Fruit fly (Drosophila melanogaster) whole organism, embryonic: ENCODE data around the gene RtcB.

ENCODE experiments used
- Adf1 ChIP-seq: fragments of 200-800 bp; sonication (Bioruptor generic); IDR thresholded peaks from 2 replicates; pipeline ENCODE4 v1.3.6; 2022; ENCODE audit warnings: missing biosample characterization, missing genetic modification characterization
- CG10431 ChIP-seq: fragments of 200-800 bp; sonication (Bioruptor generic); optimal IDR thresholded peaks from 3 replicates; lab custom pipeline; 2018; ENCODE audit warnings: missing biosample characterization, mild to moderate bottlenecking, missing genetic modification characterization
- CG11695 ChIP-seq: fragments of 200-800 bp; sonication (Bioruptor generic); IDR thresholded peaks from 3 replicates; pipeline ENCODE4 v1.3.6; 2022; ENCODE audit warnings: missing biosample characterization, missing genetic modification characterization
- CG11696 ChIP-seq: fragments of 200-800 bp; sonication (Bioruptor generic); IDR thresholded peaks from 2 replicates; pipeline ENCODE4 v1.3.6; 2022; ENCODE audit warnings: missing biosample characterization, missing genetic modification characterization
- CG12659 ChIP-seq: fragments of 200-800 bp; sonication (Bioruptor generic); optimal IDR thresholded peaks from 3 replicates; lab custom pipeline; 2017; ENCODE audit warnings: mild to moderate bottlenecking, missing biosample characterization, missing genetic modification reagents, missing genetic modification characterization
- CG13123 ChIP-seq: fragments of 200-800 bp; sonication (Bioruptor generic); optimal IDR thresholded peaks from 2 replicates; lab custom pipeline; 2016; ENCODE audit warnings: missing biosample characterization, missing genetic modification characterization
- CG13775 ChIP-seq: fragments of 200-800 bp; sonication (Bioruptor generic); optimal IDR thresholded peaks from 3 replicates; lab custom pipeline; 2017; ENCODE audit warnings: missing biosample characterization, mild to moderate bottlenecking, missing genetic modification characterization
- CG15601 ChIP-seq: fragments of 200-800 bp; sonication (Bioruptor generic); optimal IDR thresholded peaks from 3 replicates; lab custom pipeline; 2019; ENCODE audit warnings: missing biosample characterization, mild to moderate bottlenecking, missing genetic modification characterization, moderate library complexity
- CG16813 ChIP-seq: fragments of 200-800 bp; sonication (Bioruptor generic); IDR thresholded peaks from 3 replicates; pipeline ENCODE4 v1.3.6; 2022; ENCODE audit warnings: missing biosample characterization, missing genetic modification characterization; ENCODE audit not compliant: partially characterized antibody
- CG17359 ChIP-seq: fragments of 200-800 bp; sonication (Bioruptor generic); optimal IDR thresholded peaks from 3 replicates; lab custom pipeline; 2018; ENCODE audit warnings: missing biosample characterization, mild to moderate bottlenecking, missing genetic modification characterization, moderate library complexity
- CG17912 ChIP-seq: fragments of 200-800 bp; sonication (Bioruptor generic); optimal IDR thresholded peaks from 2 replicates; lab custom pipeline; 2018; ENCODE audit warnings: missing biosample characterization, mild to moderate bottlenecking, missing genetic modification characterization
- CG30020 ChIP-seq: fragments of 200-800 bp; optimal IDR thresholded peaks from 2 replicates; lab custom pipeline; 2019; ENCODE audit warnings: missing biosample characterization, mild to moderate bottlenecking, missing genetic modification characterization, moderate library complexity
- CG31224 ChIP-seq: fragments of 200-800 bp; sonication (Bioruptor generic); IDR thresholded peaks from 2 replicates; pipeline ENCODE4 v1.3.6; 2022; ENCODE audit warnings: missing biosample characterization, missing genetic modification characterization
- CG32767 ChIP-seq: fragments of 200-800 bp; sonication (Bioruptor generic); IDR thresholded peaks from 2 replicates; pipeline ENCODE4 v1.3.6; 2022; ENCODE audit warnings: missing biosample characterization, missing genetic modification characterization
- CG4730 ChIP-seq: fragments of 200-800 bp; sonication (Bioruptor generic); IDR thresholded peaks from 2 replicates; pipeline ENCODE4 v1.3.6; 2022; ENCODE audit warnings: missing biosample characterization, missing genetic modification characterization
- CG7556 ChIP-seq: fragments of 200-800 bp; sonication (Bioruptor generic); optimal IDR thresholded peaks from 2 replicates; lab custom pipeline; 2017; ENCODE audit warnings: missing biosample characterization, mild to moderate bottlenecking, missing genetic modification characterization
- CG7987 ChIP-seq: fragments of 200-800 bp; sonication (Bioruptor generic); optimal IDR thresholded peaks from 2 replicates; lab custom pipeline; 2018; ENCODE audit warnings: missing biosample characterization, mild to moderate bottlenecking, missing genetic modification characterization, moderate library complexity
- CG8478 ChIP-seq: fragments of >200 bp; optimal IDR thresholded peaks from 2 replicates; lab custom pipeline; 2018
- Dbx ChIP-seq: fragments of 200-800 bp; sonication (Bioruptor generic); IDR thresholded peaks from 3 replicates; pipeline ENCODE4 v1.3.6; 2022; ENCODE audit warnings: missing biosample characterization, missing genetic modification characterization
- Dfd ChIP-seq, 2 experiments: fragments of >200 bp; optimal IDR thresholded peaks; 2 replicates each; lab custom pipeline; 2017; ENCODE audit warnings: missing biosample characterization in 2 of 2, missing genetic modification characterization in 2 of 2
- Dip2 ChIP-seq: fragments of 200-800 bp; sonication (Bioruptor generic); IDR thresholded peaks from 2 replicates; pipeline ENCODE4 v1.3.6; 2022; ENCODE audit warnings: missing biosample characterization, missing genetic modification characterization
- ERR ChIP-seq: fragments of 200-800 bp; sonication (Bioruptor generic); optimal IDR thresholded peaks from 2 replicates; lab custom pipeline; 2016; ENCODE audit warnings: missing biosample characterization, missing genetic modification characterization
- GATAe ChIP-seq: fragments of 200-800 bp; sonication (Bioruptor generic); conservative IDR thresholded peaks from 2 replicates; pipeline ENCODE4 v1.3.6; 2022; ENCODE audit warnings: missing biosample characterization, missing genetic modification characterization
- HmgD ChIP-seq: fragments of 200-800 bp; sonication (Bioruptor generic); optimal IDR thresholded peaks from 3 replicates; lab custom pipeline; 2016; ENCODE audit warnings: missing biosample characterization, missing genetic modification characterization
- Mad ChIP-seq: fragments of 200-800 bp; sonication (Bioruptor generic); optimal IDR thresholded peaks from 2 replicates; lab custom pipeline; 2016; ENCODE audit warnings: missing biosample characterization, missing genetic modification characterization
- NC2α ChIP-seq: fragments of 200-800 bp; sonication (Bioruptor generic); optimal IDR thresholded peaks from 2 replicates; lab custom pipeline; 2016; ENCODE audit warnings: missing biosample characterization, missing genetic modification characterization
- Oaz ChIP-seq: fragments of 200-800 bp; sonication (Bioruptor generic); IDR thresholded peaks from 2 replicates; pipeline ENCODE4 v1.3.6; 2022; ENCODE audit warnings: missing biosample characterization, missing genetic modification characterization
- Opbp ChIP-seq: fragments of 200-800 bp; sonication (Bioruptor generic); IDR thresholded peaks from 3 replicates; pipeline ENCODE4 v1.3.6; 2022; ENCODE audit warnings: missing biosample characterization, missing genetic modification characterization; ENCODE audit not compliant: partially characterized antibody
- Poxn ChIP-seq: fragments of 200-800 bp; sonication (Bioruptor generic); IDR thresholded peaks from 2 replicates; pipeline ENCODE4 v1.3.6; 2022; ENCODE audit warnings: missing biosample characterization, missing genetic modification characterization
- Vsx1 ChIP-seq: fragments of 200-800 bp; sonication (Bioruptor generic); optimal IDR thresholded peaks from 2 replicates; lab custom pipeline; 2017; ENCODE audit warnings: missing biosample characterization, mild to moderate bottlenecking, missing genetic modification characterization, missing genetic modification reagents
- btn ChIP-seq: fragments of 200-800 bp; sonication (Bioruptor generic); optimal IDR thresholded peaks from 2 replicates; lab custom pipeline; 2016; ENCODE audit warnings: missing biosample characterization, missing genetic modification characterization
- cad ChIP-seq: fragments of >200 bp; optimal IDR thresholded peaks from 2 replicates; lab custom pipeline; 2017; ENCODE audit warnings: missing biosample characterization, missing genetic modification characterization
- cwo ChIP-seq: fragments of 200-800 bp; sonication (Bioruptor generic); optimal IDR thresholded peaks from 3 replicates; lab custom pipeline; 2017; ENCODE audit warnings: missing biosample characterization, missing genetic modification characterization, mild to moderate bottlenecking, moderate library complexity, missing genetic modification reagents
- dysf ChIP-seq: fragments of 200-800 bp; sonication (Bioruptor generic); IDR thresholded peaks from 3 replicates; pipeline ENCODE4 v1.3.6; 2022; ENCODE audit warnings: missing biosample characterization, missing genetic modification characterization
- ems ChIP-seq: fragments of 200-800 bp; sonication (Bioruptor generic); optimal IDR thresholded peaks from 3 replicates; lab custom pipeline; 2016; ENCODE audit warnings: missing biosample characterization, missing genetic modification characterization
- fu2 ChIP-seq: fragments of 200-800 bp; sonication (Bioruptor generic); optimal IDR thresholded peaks from 2 replicates; lab custom pipeline; 2016; ENCODE audit warnings: missing biosample characterization, missing genetic modification characterization
- ken ChIP-seq: fragments of 200-800 bp; sonication (Bioruptor generic); IDR thresholded peaks from 3 replicates; pipeline ENCODE4 v1.3.6; 2022; ENCODE audit warnings: missing biosample characterization, missing genetic modification characterization
- nau ChIP-seq: fragments of 200-800 bp; sonication (Bioruptor generic); optimal IDR thresholded peaks from 3 replicates; lab custom pipeline; 2017; ENCODE audit warnings: missing biosample characterization, mild to moderate bottlenecking, missing genetic modification characterization, missing genetic modification reagents
- oc ChIP-seq: fragments of 200-800 bp; sonication (Bioruptor generic); optimal IDR thresholded peaks from 2 replicates; lab custom pipeline; 2018; ENCODE audit warnings: missing biosample characterization, mild to moderate bottlenecking, missing genetic modification characterization, moderate library complexity
- pros ChIP-seq: fragments of 200-800 bp; sonication (Bioruptor generic); optimal IDR thresholded peaks from 3 replicates; lab custom pipeline; 2019; ENCODE audit warnings: missing biosample characterization, mild to moderate bottlenecking, missing genetic modification characterization, moderate library complexity
- sc ChIP-seq, 3 experiments: fragments of >200 bp in 2 of 3; fragments of 200-800 bp in 1 of 3; sonication (Bioruptor generic) in 1 of 3; optimal IDR thresholded peaks; 2 replicates in 2 of 3; 3 replicates in 1 of 3; lab custom pipeline; 2017; ENCODE audit warnings: mild to moderate bottlenecking in 1 of 3, missing biosample characterization in 1 of 3, missing genetic modification characterization in 1 of 3, missing genetic modification reagents in 1 of 3
- sens-2 ChIP-seq: fragments of 200-800 bp; sonication (Bioruptor generic); IDR thresholded peaks from 2 replicates; pipeline ENCODE4 v1.3.6; 2022; ENCODE audit warnings: missing biosample characterization, missing genetic modification characterization
- sima ChIP-seq: fragments of 200-800 bp; sonication (Bioruptor generic); optimal IDR thresholded peaks from 2 replicates; lab custom pipeline; 2016; ENCODE audit warnings: missing biosample characterization, missing genetic modification characterization
- sisA ChIP-seq: fragments of 200-800 bp; sonication (Bioruptor generic); IDR thresholded peaks from 2 replicates; pipeline ENCODE4 v1.3.6; 2022; ENCODE audit warnings: missing biosample characterization, missing genetic modification characterization
- tin ChIP-seq: fragments of 200-800 bp; sonication (Bioruptor generic); optimal IDR thresholded peaks from 3 replicates; lab custom pipeline; 2016; ENCODE audit warnings: missing biosample characterization, missing genetic modification characterization
- unpg ChIP-seq: fragments of 200-800 bp; sonication (Bioruptor generic); optimal IDR thresholded peaks from 3 replicates; lab custom pipeline; 2018; ENCODE audit warnings: missing biosample characterization, mild to moderate bottlenecking, missing genetic modification characterization, moderate library complexity
- vnd ChIP-seq: fragments of 200-800 bp; sonication (Bioruptor generic); IDR thresholded peaks from 3 replicates; pipeline ENCODE4 v1.3.6; 2022; ENCODE audit warnings: missing biosample characterization, missing genetic modification characterization; ENCODE audit not compliant: partially characterized antibody
- zfh1 ChIP-seq: fragments of 200-800 bp; sonication (Bioruptor generic); IDR thresholded peaks from 3 replicates; pipeline ENCODE4 v1.3.6; 2022; ENCODE audit warnings: missing biosample characterization, missing genetic modification characterization

The RtcB gene

DNA sequence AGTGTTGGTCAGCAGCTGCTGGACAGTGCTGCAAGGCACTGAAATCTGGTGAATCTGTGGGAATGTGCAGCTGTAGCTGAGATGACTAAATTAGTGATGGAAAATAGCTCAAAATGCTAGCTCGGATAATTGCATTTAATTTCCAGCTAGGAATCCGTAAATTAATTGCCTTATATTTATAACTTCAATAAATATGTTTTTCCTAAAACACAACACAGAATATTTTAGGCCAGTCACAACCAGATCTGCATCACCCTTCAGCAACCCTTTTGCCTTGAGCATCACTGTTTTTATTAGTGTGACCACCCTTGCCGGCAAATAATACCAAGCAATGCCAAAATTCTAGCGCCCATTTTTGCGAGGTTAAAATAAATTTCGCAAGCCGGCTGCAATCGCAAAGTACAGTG, 14.3 kb downstream of the RtcB start, which contains the start of gene Hs2st (continued):
- peak; percentile 73 for TF ChIP-seq CG10431 (GFP tag; lab: Kevin White, UChicago)
- TF ChIP-seq CG11695 (GFP tag; lab: Robert Waterston, UW), result peak; percentile 82
- peak; percentile 24; the same call in 1 of the 3 replicates for TF ChIP-seq vnd (GFP tag; lab: Robert Waterston, UW)
- TF ChIP-seq NC2α (GFP tag; lab: Kevin White, UChicago), result peak; percentile 58
- TF ChIP-seq cwo (GFP tag; lab: Kevin White, UChicago), result peak; percentile 75
- peak; percentile 87 for TF ChIP-seq Oaz (GFP tag; lab: Robert Waterston, UW)
- peak; percentile 87 for TF ChIP-seq ERR (GFP tag; lab: Kevin White, UChicago)
- TF ChIP-seq ken, result peak; percentile 95
- peak; percentile 88 for TF ChIP-seq CG15601
- TF ChIP-seq sisA (GFP tag; lab: Robert Waterston, UW), result peak; percentile 96
- no peak for TF ChIP-seq sc (optimal IDR thresholded peaks at IDR 0.05; lab: Kevin White, UChicago)
- TF ChIP-seq sc (GFP tag; optimal IDR thresholded peaks at IDR 0.05; lab: Kevin White, UChicago), result peak; percentile 81
- TF ChIP-seq Mad (GFP tag; lab: Kevin White, UChicago), result peak; percentile 95
- peak; percentile 39; the same call in 1 of the 2 replicates for TF ChIP-seq Dip2
- TF ChIP-seq CG30020 (tag; lab: Kevin White, UChicago), result peak; percentile 78
- peak; percentile 57 for TF ChIP-seq CG17912 (GFP tag; lab: Kevin White, UChicago)
- peak; percentile 96 for TF ChIP-seq HmgD (GFP tag; lab: Kevin White, UChicago)
- peak; percentile 86 for TF ChIP-seq btn
- peak; percentile 96 for TF ChIP-seq fu2
- TF ChIP-seq CG32767 (GFP tag; lab: Robert Waterston, UW), result peak; percentile 83
- 0 out of 3 replicates have a peak, but pooled peaks have one; percentile 53 for TF ChIP-seq Opbp (GFP tag; lab: Robert Waterston, UW)
- TF ChIP-seq CG7556 (GFP tag; lab: Kevin White, UChicago), result peak; percentile 88
- peak; percentile 94 for TF ChIP-seq dysf (GFP tag; lab: Robert Waterston, UW)
- TF ChIP-seq zfh1, result peak; percentile 94
- TF ChIP-seq pros (GFP tag; lab: Kevin White, UChicago), result peak; percentile 1
- TF ChIP-seq tin (GFP tag; lab: Kevin White, UChicago), result peak; percentile 95
- no peak for TF ChIP-seq Dfd (GFP tag; optimal IDR thresholded peaks at IDR 0.05; lab: Kevin White, UChicago)
- peak; percentile 95 for TF ChIP-seq CG12659 (GFP tag; lab: Kevin White, UChicago)
- TF ChIP-seq CG17359 (tag; lab: Kevin White, UChicago), result peak; percentile 85
- TF ChIP-seq Poxn (GFP tag; lab: Robert Waterston, UW), result peak; percentile 91

DNA sequence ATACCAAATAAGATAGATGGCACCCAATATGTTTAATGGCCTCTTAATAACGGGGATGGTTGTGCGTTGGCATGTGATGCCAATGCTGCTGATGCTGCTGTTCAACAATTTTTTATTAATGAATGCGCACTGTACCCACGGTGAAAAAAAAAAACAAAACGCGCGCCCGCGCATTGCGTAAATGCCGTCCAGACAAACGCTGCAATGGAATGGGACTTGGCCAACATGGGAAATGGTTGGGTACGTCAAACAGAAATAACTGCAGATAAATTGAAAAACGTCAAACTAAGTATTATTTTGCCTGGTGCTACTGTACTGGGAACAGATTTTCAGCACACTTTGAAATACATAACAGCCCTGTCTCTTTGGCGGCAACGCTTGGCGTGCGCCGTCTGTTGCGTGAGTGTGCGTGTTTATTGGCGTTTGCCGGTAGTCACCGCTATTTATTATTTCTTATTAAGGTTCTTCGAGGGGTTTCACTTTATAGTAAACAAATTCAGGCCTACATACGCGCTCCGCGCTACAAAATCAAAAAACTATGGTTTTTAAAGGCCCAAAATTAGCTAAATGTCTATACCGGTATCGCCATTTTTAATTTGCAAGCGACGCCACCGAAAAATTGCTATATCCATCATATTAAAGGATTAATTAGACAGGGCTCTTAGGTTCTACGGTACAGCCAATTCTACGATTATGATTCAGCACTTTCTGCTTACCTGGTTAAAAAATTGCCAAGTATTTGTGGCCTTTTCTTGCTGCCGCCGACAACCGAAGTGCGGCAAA, 22.3 kb downstream of the RtcB start:
- TF ChIP-seq Mad (GFP tag; lab: Kevin White, UChicago) (no peak), CG31224 (GFP tag; lab: Robert Waterston, UW) (no peak), cad (GFP tag; lab: Kevin White, UChicago) (no peak), sens-2 (no peak), oc (no peak), GATAe (GFP tag; lab: Robert Waterston, UW) (no peak), Vsx1 (GFP tag; lab: Kevin White, UChicago) (no peak), CG11696 (GFP tag; lab: Robert Waterston, UW) (no peak), unpg (peak; percentile 23), sima (GFP tag; lab: Kevin White, UChicago) (no peak), CG8478 (no peak), CG7987 (GFP tag; lab: Kevin White, UChicago) (no peak), CG13123 (no peak), CG17912 (GFP tag; lab: Kevin White, UChicago) (no peak), ems (GFP tag; lab: Kevin White, UChicago) (peak; percentile 1), Oaz (GFP tag; lab: Robert Waterston, UW) (no peak), nau (GFP tag; lab: Kevin White, UChicago) (no peak), CG16813 (GFP tag; lab: Robert Waterston, UW) (no peak), dysf (GFP tag; lab: Robert Waterston, UW) (peak; percentile 54; the same call in 2 of the 3 replicates), Adf1 (GFP tag; lab: Robert Waterston, UW) (peak; percentile 66; the same call in 1 of the 2 replicates), CG13775 (GFP tag; lab: Kevin White, UChicago) (no peak), Dbx (peak; percentile 36; the same call in 1 of the 3 replicates), CG4730 (GFP tag; lab: Robert Waterston, UW) (0 out of 2 replicates have a peak, but pooled peaks have one; percentile 33)
